Fruit fly (Drosophila melanogaster): ENCODE measurements around the gene CG31365.

The CG31365 gene

DNA sequence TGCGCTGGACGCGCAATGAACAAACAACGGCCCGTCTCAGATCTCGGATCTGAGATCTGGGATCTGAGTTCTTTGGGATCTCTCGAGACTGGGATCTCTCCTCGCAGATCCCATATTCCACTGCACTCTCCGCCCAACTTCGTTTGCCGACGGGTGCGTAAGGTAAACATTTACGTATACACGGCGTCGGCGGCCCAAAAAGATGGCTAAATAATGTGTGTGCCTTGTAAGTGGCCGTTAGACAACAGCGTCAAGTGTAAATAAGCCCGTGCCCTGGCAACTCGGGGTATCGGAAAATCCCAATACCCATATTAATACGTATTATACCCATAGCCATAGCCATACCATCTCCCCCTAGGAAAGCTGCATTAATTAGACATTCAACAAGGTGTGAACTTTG lies 8.5 kb upstream of the CG31365 start:
- TF ChIP-seq CG10348 (GFP tag; IDR thresholded peaks at IDR 0.05) (no peak), EcR (GFP tag; optimal IDR thresholded peaks at IDR 0.05) (no peak), Snoo (tag; optimal IDR thresholded peaks at IDR 0.05) (no peak), fd96Ca (GFP tag; IDR thresholded peaks at IDR 0.05) (no peak), CG9948 (tag; optimal IDR thresholded peaks at IDR 0.05) (no peak), CG4496 (GFP tag; IDR thresholded peaks at IDR 0.05) (no peak), CG12605 (GFP tag; IDR thresholded peaks at IDR 0.05) (no peak), CG13204 (GFP tag; optimal IDR thresholded peaks at IDR 0.05) (no peak), D1 (tag; optimal IDR thresholded peaks at IDR 0.05) (no peak), CG8301 (tag; optimal IDR thresholded peaks at IDR 0.05) (no peak)

DNA sequence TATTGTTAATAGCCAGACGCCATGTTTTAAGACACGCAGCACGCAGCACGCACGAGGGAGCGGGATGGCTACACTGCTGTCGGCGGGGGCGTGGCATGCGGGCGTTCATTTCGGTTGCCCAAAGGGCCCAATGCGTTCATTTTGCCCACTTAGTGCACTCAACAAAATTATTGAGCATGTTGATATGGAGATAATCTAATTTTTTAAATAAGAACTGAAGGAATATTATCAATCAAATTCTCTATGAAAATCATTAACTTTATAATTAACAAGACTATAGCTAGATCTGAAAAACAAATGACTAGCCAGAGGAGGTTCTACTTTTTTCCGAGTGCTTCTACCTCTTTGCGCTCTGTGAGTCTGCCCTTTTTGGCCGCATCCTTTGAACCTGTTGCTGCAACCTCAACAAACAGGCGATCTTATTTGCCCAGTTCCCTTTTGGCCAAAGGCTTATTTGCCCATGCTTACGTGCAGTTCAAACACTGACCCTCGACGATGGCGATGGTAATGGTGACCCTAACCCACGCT lies 7.1 kb upstream of the CG31365 start:
- TF ChIP-seq Pif1A (GFP tag; optimal IDR thresholded peaks at IDR 0.05) (no peak), Ets98B (GFP tag; IDR thresholded peaks at IDR 0.05) (no peak), Snoo (tag; optimal IDR thresholded peaks at IDR 0.05) (peak; percentile 2)

DNA sequence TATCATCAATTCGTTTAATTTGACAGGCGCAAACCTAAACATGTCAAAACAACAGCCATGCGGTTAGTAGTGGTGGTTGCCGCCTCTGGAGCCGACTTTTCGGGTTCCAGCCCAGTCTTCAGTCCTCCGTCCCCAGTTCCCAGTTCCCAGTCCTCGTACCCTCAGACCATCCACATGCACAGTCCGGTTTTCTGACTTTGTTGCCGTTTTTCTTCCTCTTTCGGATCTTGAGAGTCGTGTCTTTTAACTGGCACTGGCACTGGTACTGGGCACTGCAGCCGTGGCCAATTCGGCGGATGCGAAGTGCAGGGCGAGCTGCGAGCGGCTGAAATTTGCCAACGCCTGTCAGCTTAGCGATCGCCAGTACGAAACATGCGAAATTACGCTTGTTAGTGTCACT lies 6.1 kb upstream of the CG31365 start:
- no peak for TF ChIP-seq rn (GFP tag; IDR thresholded peaks at IDR 0.05)
- no peak for TF ChIP-seq EcR (GFP tag; optimal IDR thresholded peaks at IDR 0.05)
- no peak for TF ChIP-seq CG4496 (GFP tag; IDR thresholded peaks at IDR 0.05)
- no peak for TF ChIP-seq CG10348 (GFP tag; IDR thresholded peaks at IDR 0.05)
- no peak for TF ChIP-seq Snoo (tag; optimal IDR thresholded peaks at IDR 0.05)
- TF ChIP-seq CG12605 (GFP tag; IDR thresholded peaks at IDR 0.05), result no peak
- no peak for TF ChIP-seq CG17806 (tag; optimal IDR thresholded peaks at IDR 0.05)

DNA sequence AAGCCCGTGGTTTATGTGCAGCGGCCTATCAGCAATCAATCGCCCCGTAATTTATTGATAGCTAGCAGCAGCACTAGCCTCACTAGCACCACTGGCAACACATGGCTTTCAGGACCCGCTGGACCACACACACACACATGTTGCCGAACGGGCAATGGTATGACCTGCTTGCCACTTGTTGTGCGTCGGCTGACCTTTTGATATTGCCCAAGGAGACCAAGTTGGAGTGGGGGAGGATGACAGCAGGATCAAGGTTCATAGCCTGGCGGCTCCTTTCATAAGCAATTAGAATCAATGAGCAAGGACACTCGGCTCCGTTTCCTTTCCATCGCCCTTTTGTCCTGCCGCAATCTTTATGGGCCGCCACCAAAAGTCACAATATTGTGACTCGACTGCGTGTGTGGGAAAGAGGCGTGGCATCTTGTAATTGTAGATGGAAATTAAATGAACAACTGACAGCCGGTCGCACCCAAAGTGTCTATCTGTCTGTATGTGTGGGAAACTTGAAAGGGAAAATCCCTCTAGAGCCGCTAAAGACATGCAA lies 5.2 kb upstream of the CG31365 start:
- TF ChIP-seq Pif1A (GFP tag; optimal IDR thresholded peaks at IDR 0.05) (no peak), CG4496 (GFP tag; IDR thresholded peaks at IDR 0.05) (no peak), CG15710 (tag; optimal IDR thresholded peaks at IDR 0.05) (no peak), CG12605 (GFP tag; IDR thresholded peaks at IDR 0.05) (no peak), Ets98B (GFP tag; IDR thresholded peaks at IDR 0.05) (no peak), CG10348 (GFP tag; IDR thresholded peaks at IDR 0.05) (no peak), gl (tag; optimal IDR thresholded peaks at IDR 0.05) (no peak), CG8301 (tag; optimal IDR thresholded peaks at IDR 0.05) (no peak), CG17806 (tag; optimal IDR thresholded peaks at IDR 0.05) (no peak), CG13204 (GFP tag; optimal IDR thresholded peaks at IDR 0.05) (no peak), Snoo (tag; optimal IDR thresholded peaks at IDR 0.05) (no peak)

DNA sequence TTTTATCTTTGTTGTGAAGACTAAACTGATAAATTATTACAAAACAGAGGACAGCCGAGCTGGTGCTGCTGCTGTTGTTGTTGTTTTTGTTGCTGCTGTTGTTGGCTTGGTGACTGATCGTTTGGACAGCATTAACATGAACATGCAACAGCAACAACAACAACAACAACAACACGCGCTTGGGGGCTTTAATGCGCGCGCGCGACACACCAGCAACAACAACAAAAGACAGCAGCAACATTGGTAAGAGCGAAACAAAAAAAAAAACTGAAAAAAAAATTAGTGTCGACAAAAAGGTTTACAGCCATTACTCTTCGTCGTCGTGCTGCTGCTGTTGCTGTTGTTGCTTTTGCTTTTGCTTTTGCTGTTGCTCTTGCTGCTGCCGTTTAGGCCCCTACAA lies 4.7 kb upstream of the CG31365 start:
- TF ChIP-seq gl (tag; optimal IDR thresholded peaks at IDR 0.05) (no peak), rn (GFP tag; IDR thresholded peaks at IDR 0.05) (no peak), CG8301 (tag; optimal IDR thresholded peaks at IDR 0.05) (no peak), fd96Ca (GFP tag; IDR thresholded peaks at IDR 0.05) (0 out of 3 replicates have a peak, but pooled peaks have one; percentile 8)

DNA sequence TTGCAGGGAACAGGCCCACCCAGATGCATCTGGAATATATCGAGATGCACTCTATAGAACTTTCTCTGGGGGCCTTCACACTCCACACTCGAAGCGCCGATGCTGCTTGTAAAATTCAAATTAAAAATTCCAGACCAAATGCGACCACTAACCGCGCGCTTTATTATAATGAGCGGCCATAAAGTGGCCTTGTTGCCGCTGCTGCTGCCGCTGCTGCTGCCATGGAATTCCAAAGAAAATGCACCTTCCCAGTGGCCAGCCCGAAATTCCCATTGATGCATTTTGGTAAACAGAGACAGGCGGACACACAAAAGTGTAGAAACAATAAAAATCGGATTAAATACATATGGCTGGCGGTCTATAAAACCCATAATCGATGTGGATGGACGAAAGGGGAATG lies 4.0 kb upstream of the CG31365 start:
- TF ChIP-seq Snoo (tag; optimal IDR thresholded peaks at IDR 0.05), result no peak
- TF ChIP-seq CG12605 (GFP tag; IDR thresholded peaks at IDR 0.05), result no peak
- TF ChIP-seq fd96Ca (GFP tag; IDR thresholded peaks at IDR 0.05), result no peak
- TF ChIP-seq CG9948 (tag; optimal IDR thresholded peaks at IDR 0.05), result no peak
- no peak for TF ChIP-seq CG32121 (GFP tag; IDR thresholded peaks at IDR 0.05)
- TF ChIP-seq EcR (GFP tag; optimal IDR thresholded peaks at IDR 0.05), result no peak
- TF ChIP-seq D1 (tag; optimal IDR thresholded peaks at IDR 0.05), result no peak
- no peak for TF ChIP-seq CG8159 (tag; optimal IDR thresholded peaks at IDR 0.05)
- no peak for TF ChIP-seq Pif1B (GFP tag; optimal IDR thresholded peaks at IDR 0.05)
- no peak for TF ChIP-seq CG13204 (GFP tag; optimal IDR thresholded peaks at IDR 0.05)
- TF ChIP-seq CG10348 (GFP tag; IDR thresholded peaks at IDR 0.05), result no peak
- no peak for TF ChIP-seq gl (tag; optimal IDR thresholded peaks at IDR 0.05)
- TF ChIP-seq CG15710 (tag; optimal IDR thresholded peaks at IDR 0.05), result no peak
- TF ChIP-seq CG17806 (tag; optimal IDR thresholded peaks at IDR 0.05), result no peak
- TF ChIP-seq Ets98B (GFP tag; IDR thresholded peaks at IDR 0.05), result no peak
- TF ChIP-seq Pif1A (GFP tag; optimal IDR thresholded peaks at IDR 0.05), result no peak

DNA sequence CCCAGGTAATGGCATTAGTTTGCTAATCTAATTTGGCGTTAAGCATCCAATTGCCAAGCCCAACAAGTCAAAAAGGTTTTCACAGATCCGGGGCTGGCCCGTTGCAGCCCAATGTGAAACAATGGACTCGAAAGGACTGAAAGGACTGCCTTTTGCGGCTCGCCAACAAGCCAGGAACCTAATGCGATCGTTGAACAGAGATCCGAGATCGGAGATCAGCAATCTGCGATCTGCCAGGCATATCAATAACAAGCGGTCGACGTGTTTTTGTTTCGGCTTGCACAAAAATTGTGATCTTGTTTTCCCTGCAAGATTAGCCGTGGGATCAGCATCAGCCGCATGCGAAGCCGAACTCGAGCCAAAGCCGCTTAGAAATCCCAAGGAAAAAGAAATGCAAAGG lies 3.4 kb upstream of the CG31365 start:
- no peak for TF ChIP-seq Ets98B (GFP tag; IDR thresholded peaks at IDR 0.05)

DNA sequence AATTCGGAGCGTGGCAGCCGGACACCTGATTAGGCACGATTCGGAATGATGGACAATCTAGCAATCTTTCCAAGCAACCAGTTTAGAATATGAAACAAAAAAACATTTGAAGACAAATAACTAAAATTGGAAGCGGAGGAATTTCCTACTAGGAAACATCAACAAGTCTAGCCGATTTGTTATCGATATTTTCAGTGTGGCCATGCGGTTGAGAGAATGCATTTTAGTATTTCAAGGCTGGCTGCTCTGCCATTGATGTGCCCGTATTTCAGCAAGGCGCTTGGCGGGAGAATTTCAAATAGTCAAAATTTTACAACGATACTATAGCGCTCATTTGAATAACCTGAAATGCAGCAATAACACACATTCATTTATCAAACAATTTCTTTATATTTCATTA lies 1.6 kb upstream of the CG31365 start, which contains the start of gene CG31457:
CG31457 (minus strand) TSS at position 186 of the 400 bp plus-strand sequence.
- TF ChIP-seq rn (GFP tag; IDR thresholded peaks at IDR 0.05), result no peak
- TF ChIP-seq CG17806 (tag; optimal IDR thresholded peaks at IDR 0.05), result no peak
- no peak for TF ChIP-seq Snoo (tag; optimal IDR thresholded peaks at IDR 0.05)
- TF ChIP-seq CG10348 (GFP tag; IDR thresholded peaks at IDR 0.05), result no peak
- TF ChIP-seq fd96Ca (GFP tag; IDR thresholded peaks at IDR 0.05), result no peak
- TF ChIP-seq Ets98B (GFP tag; IDR thresholded peaks at IDR 0.05), result no peak
- TF ChIP-seq Pif1A (GFP tag; optimal IDR thresholded peaks at IDR 0.05), result no peak
- TF ChIP-seq gl (tag; optimal IDR thresholded peaks at IDR 0.05), result no peak
- no peak for TF ChIP-seq CG13204 (GFP tag; optimal IDR thresholded peaks at IDR 0.05)
- no peak for TF ChIP-seq CG8301 (tag; optimal IDR thresholded peaks at IDR 0.05)
- TF ChIP-seq Pif1B (GFP tag; optimal IDR thresholded peaks at IDR 0.05), result no peak

Data from whole organism, pupa.